Fruit fly (Drosophila melanogaster): ENCODE data around the gene JMJD6.

DNA sequence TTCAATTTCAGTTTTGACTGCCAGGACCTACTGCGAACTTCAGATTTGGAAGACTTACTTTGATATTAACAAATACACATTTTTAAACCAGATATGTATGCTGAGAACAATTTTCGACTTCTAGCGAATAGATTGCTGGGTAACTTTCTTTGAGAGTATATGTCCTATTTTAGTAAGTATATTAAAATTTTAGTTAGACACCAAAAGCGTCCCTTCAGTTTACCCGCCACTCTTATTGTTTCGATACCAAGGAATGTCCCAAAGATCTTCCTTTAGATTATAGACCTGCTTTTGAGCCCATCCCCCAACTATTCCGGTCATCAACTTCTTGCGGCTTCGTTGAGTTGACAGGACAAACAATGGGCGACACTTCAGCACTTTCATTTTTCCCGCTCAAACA is 22.0 kb downstream of the JMJD6 start, which contains the start of gene CG5388:
- no peak for TF ChIP-seq usp (GFP tag; optimal IDR thresholded peaks at IDR 0.05)
- no peak for TF ChIP-seq CG8478 (optimal IDR thresholded peaks at IDR 0.05)
- no peak for TF ChIP-seq pan (optimal IDR thresholded peaks at IDR 0.05)
- TF ChIP-seq EcR (GFP tag; optimal IDR thresholded peaks at IDR 0.05) = no peak
- TF ChIP-seq psq (optimal IDR thresholded peaks at IDR 0.05) = no peak
- TF ChIP-seq Dll (optimal IDR thresholded peaks at IDR 0.05) = no peak
